Worm (Caenorhabditis elegans) whole organism, mixed stage, embryonic: ENCODE measurements around the gene ent-4.

Source experiments
- elt-1 ChIP-seq: sonication (generic microtip); optimal IDR thresholded peaks from 2 replicates; lab custom pipeline; 2017; ENCODE audit warnings: missing genetic modification characterization, mild to moderate bottlenecking, missing compliant biosample characterization, antibody characterized with exemption, moderate library complexity, borderline replicate concordance; ENCODE audit not compliant: insufficient read depth
- mab-5 ChIP-seq: fragments of 150-350 bp; optimal IDR thresholded peaks from 2 replicates; lab custom pipeline; 2014; ENCODE audit warnings: missing biosample characterization, missing genetic modification characterization
- mep-1 ChIP-seq: fragments of 150-350 bp; optimal IDR thresholded peaks from 2 replicates; lab custom pipeline; 2017; ENCODE audit warnings: missing biosample characterization, missing genetic modification reagents, missing genetic modification characterization, inconsistent platforms
- mls-2 ChIP-seq: sonication (generic microtip); optimal IDR thresholded peaks from 2 replicates; lab custom pipeline; 2016; ENCODE audit warnings: mild to moderate bottlenecking, missing genetic modification characterization, moderate library complexity, missing compliant biosample characterization
- nhr-2 ChIP-seq: fragments of 150-350 bp; optimal IDR thresholded peaks from 2 replicates; lab custom pipeline; 2014; ENCODE audit warnings: missing biosample characterization, missing genetic modification characterization
- unc-39 ChIP-seq: fragments of 150-350 bp; optimal IDR thresholded peaks from 2 replicates; lab custom pipeline; 2014; ENCODE audit warnings: missing biosample characterization, missing genetic modification characterization
- zip-8 ChIP-seq: fragments of 150-350 bp; optimal IDR thresholded peaks from 2 replicates; lab custom pipeline; 2014; ENCODE audit warnings: missing biosample characterization, missing genetic modification characterization
- ztf-11 ChIP-seq: fragments of 150-350 bp; optimal IDR thresholded peaks from 2 replicates; lab custom pipeline; 2014; ENCODE audit warnings: missing biosample characterization, missing genetic modification characterization

DNA sequence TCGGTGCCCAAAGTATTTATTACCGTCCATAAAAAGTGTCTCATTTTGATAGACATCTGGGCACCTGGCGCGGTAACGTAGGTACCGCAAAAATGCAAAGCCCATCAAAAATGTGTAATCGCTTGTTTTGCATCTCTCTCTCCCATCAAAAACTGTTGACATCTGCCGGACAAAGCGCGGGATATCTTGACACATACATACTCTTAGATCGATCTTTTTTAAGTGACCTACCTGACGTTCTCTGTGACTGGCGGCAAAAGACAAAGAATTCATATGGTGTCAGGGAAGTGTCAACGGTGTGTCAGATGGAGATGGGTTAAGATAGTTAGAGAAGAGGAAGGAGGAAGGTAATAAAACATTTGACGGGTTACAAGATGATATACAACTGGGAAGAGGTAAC lies 7.8 kb upstream of the ent-4 start:
- TF ChIP-seq mab-5 = no peak
- TF ChIP-seq elt-1 = peak; percentile 91
- no peak for TF ChIP-seq unc-39 (tag; lab: Kevin White, UChicago)
- TF ChIP-seq nhr-2 = peak; percentile 96
- TF ChIP-seq ztf-11 = no peak
- no peak for TF ChIP-seq mep-1 (tag; lab: Kevin White, UChicago)
- no peak for TF ChIP-seq zip-8
- no peak for TF ChIP-seq mls-2 (tag; lab: Kevin White, UChicago)
